Fruit fly (Drosophila melanogaster): ENCODE data around the gene gny.

Gene gny

DNA sequence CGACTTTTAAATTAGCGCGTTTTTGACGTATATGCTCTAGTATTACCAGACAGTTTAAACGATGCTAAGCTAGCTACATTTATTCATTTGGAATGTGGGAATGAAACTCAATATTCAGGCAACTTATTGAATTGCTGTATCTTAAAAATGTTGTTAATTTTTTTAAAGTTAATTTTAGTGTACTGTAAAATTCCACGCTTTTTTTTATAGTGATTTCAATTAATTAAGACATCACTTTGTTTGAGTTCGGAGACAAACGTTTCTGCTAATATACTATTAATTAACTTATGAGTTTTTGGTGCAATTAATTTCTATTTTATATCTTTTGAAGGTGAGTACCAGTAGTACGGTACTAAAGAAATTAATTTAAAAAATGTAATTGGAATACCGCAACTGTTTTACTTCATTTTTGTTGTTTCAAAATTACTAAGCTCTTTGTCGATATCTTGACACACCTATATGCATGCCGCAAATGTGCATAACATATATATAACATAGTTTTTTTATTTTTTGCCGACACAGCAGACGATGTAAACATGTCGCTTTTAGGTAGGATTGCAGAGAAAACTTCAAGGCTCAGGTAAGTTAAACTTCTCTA lies 6.4 kb downstream of the gny start, which contains the start of the genes Cdk1 and mRpS7 (continued):
- TF ChIP-seq lilli (GFP tag; optimal IDR thresholded peaks at IDR 0.05) (peak; percentile 71), PHDP (tag; optimal IDR thresholded peaks at IDR 0.05) (peak; percentile 81), CG7928 (GFP tag; optimal IDR thresholded peaks at IDR 0.05) (peak; percentile 18), btn (GFP tag; optimal IDR thresholded peaks at IDR 0.05) (no peak), Atf6 (GFP tag; IDR thresholded peaks at IDR 0.05) (peak; percentile 79), Antp (GFP tag; optimal IDR thresholded peaks at IDR 0.05) (peak; percentile 43), Mrtf (GFP tag; IDR thresholded peaks at IDR 0.05) (no peak; the same call in 2 of the 3 replicates), luna (GFP tag; optimal IDR thresholded peaks at IDR 0.05) (no peak), CG17361 (GFP tag; IDR thresholded peaks at IDR 0.05) (peak; percentile 92), yki (optimal IDR thresholded peaks at IDR 0.05) (no peak), z (GFP tag; IDR thresholded peaks at IDR 0.05) (no peak), CG4707 (GFP tag; optimal IDR thresholded peaks at IDR 0.05) (peak; percentile 12), CG2129 (GFP tag; IDR thresholded peaks at IDR 0.05; ENCODE audit: partially characterized antibody) (no peak), sens-2 (GFP tag; IDR thresholded peaks at IDR 0.05) (0 out of 2 replicates have a peak, but pooled peaks have one; percentile 20), tup (GFP tag; optimal IDR thresholded peaks at IDR 0.05) (no peak), sens (GFP tag) (peak; percentile 94), ATbp (GFP tag; optimal IDR thresholded peaks at IDR 0.05) (no peak), corto (GFP tag; optimal IDR thresholded peaks at IDR 0.05) (no peak), nerfin-2 (GFP tag; IDR thresholded peaks at IDR 0.05; ENCODE audit: partially characterized antibody) (no peak), D (optimal IDR thresholded peaks at IDR 0.05) (no peak), D (GFP tag; optimal IDR thresholded peaks at IDR 0.05) (peak; percentile 64), ato (GFP tag; IDR thresholded peaks at IDR 0.05; ENCODE audit: partially characterized antibody) (no peak), Spps (tag; optimal IDR thresholded peaks at IDR 0.05) (peak; percentile 66), HLH4C (GFP tag; IDR thresholded peaks at IDR 0.05; ENCODE audit: partially characterized antibody) (no peak), en (GFP tag; optimal IDR thresholded peaks at IDR 0.05) (no peak), shn (GFP tag; optimal IDR thresholded peaks at IDR 0.05) (peak; percentile 31), CG17385 (GFP tag; optimal IDR thresholded peaks at IDR 0.05) (peak; percentile 68), CG4360 (GFP tag; IDR thresholded peaks at IDR 0.05) (no peak), jumu (GFP tag; optimal IDR thresholded peaks at IDR 0.05) (peak; percentile 33), ap (GFP tag; IDR thresholded peaks at IDR 0.05) (0 out of 2 replicates have a peak, but pooled peaks have one; percentile 40), CG30403 (GFP tag; optimal IDR thresholded peaks at IDR 0.05) (peak; percentile 83), pfk (GFP tag; optimal IDR thresholded peaks at IDR 0.05) (peak; percentile 90), CG11398 (GFP tag; optimal IDR thresholded peaks at IDR 0.05) (no peak), bab2 (GFP tag; optimal IDR thresholded peaks at IDR 0.05) (peak; percentile 59), sc (optimal IDR thresholded peaks at IDR 0.05) (no peak), sc (GFP tag; optimal IDR thresholded peaks at IDR 0.05) (peak; percentile 36), trh (GFP tag; optimal IDR thresholded peaks at IDR 0.05) (peak; percentile 60), CG13287 (GFP tag; IDR thresholded peaks at IDR 0.05; ENCODE audit: partially characterized antibody) (no peak), cad (GFP tag; optimal IDR thresholded peaks at IDR 0.05) (no peak), CG6272 (GFP tag; IDR thresholded peaks at IDR 0.05) (0 out of 2 replicates have a peak, but pooled peaks have one; percentile 7), CG9817 (tag; optimal IDR thresholded peaks at IDR 0.05) (peak; percentile 68), CG8944 (GFP tag; optimal IDR thresholded peaks at IDR 0.05) (peak; percentile 42), CG16815 (GFP tag; optimal IDR thresholded peaks at IDR 0.05) (peak; percentile 51), jing (GFP tag; optimal IDR thresholded peaks at IDR 0.05) (no peak), rib (GFP tag; IDR thresholded peaks at IDR 0.05) (no peak), H2.0 (GFP tag; IDR thresholded peaks at IDR 0.05) (peak; percentile 76), Blimp-1 (GFP tag; optimal IDR thresholded peaks at IDR 0.05) (peak; percentile 55), CG13123 (GFP tag; optimal IDR thresholded peaks at IDR 0.05) (peak; percentile 46), Asciz (GFP tag; optimal IDR thresholded peaks at IDR 0.05) (no peak), hkb (optimal IDR thresholded peaks at IDR 0.05) (no peak), hkb (GFP tag; IDR thresholded peaks at IDR 0.05) (peak; percentile 82), ase (GFP tag; IDR thresholded peaks at IDR 0.05) (peak; percentile 60; the same call in 2 of the 3 replicates)
